Worm (Caenorhabditis elegans): Measurements from ENCODE around the gene dnc-2.

Gene dnc-2

ce11 chrIII:5948986-5949385, 23.4 kb upstream of the dnc-2 start:
- TF ChIP-seq pha-4 (tag; optimal IDR thresholded peaks at IDR 0.05) (no peak), nfyb-1 (GFP tag; IDR thresholded peaks at IDR 0.05) (no peak), sdz-38 (tag; optimal IDR thresholded peaks at IDR 0.05) (no peak), pbrm-1 (GFP tag; IDR thresholded peaks at IDR 0.05) (no peak), ztf-3 (GFP tag; optimal IDR thresholded peaks at IDR 0.05) (no peak), ceh-91 (GFP tag; IDR thresholded peaks at IDR 0.05) (no peak), sea-2 (GFP tag; IDR thresholded peaks at IDR 0.05) (no peak), lag-1 (GFP tag; IDR thresholded peaks at IDR 0.05) (no peak), akir-1 (GFP tag; optimal IDR thresholded peaks at IDR 0.05) (no peak), ztf-26 (tag; optimal IDR thresholded peaks at IDR 0.05) (no peak), athp-1 (tag; optimal IDR thresholded peaks at IDR 0.05) (no peak), lin-54 (GFP tag; optimal IDR thresholded peaks at IDR 0.05) (no peak), xnd-1 (tag; optimal IDR thresholded peaks at IDR 0.05) (no peak)

ce11 chrIII:5948162-5948933, 22.8 kb upstream of the dnc-2 start, which contains the start of the genes F25B5.6 and F25B5.3:
F25B5.6 (minus strand) TSS chrIII:5948733.
F25B5.3 (plus strand) TSS chrIII:5948883.
- TF ChIP-seq efl-1 (GFP tag; optimal IDR thresholded peaks at IDR 0.05) (no peak), akir-1 (GFP tag; optimal IDR thresholded peaks at IDR 0.05) (no peak), Y53G8AR.9 (GFP tag; conservative IDR thresholded peaks at IDR 0.05) (0 out of 2 replicates have a peak, but pooled peaks have one; percentile 23), dox-1 (GFP tag; IDR thresholded peaks at IDR 0.05) (no peak), hlh-26 (GFP tag; conservative IDR thresholded peaks at IDR 0.05) (no peak), cebp-1 (GFP tag; IDR thresholded peaks at IDR 0.05) (no peak), cebp-1 (tag; optimal IDR thresholded peaks at IDR 0.05) (peak; percentile 18), D2030.7 (GFP tag; IDR thresholded peaks at IDR 0.05) (no peak), hmg-1.2 (GFP tag; IDR thresholded peaks at IDR 0.05) (no peak), mcd-1 (GFP tag; IDR thresholded peaks at IDR 0.05) (0 out of 2 replicates have a peak, but pooled peaks have one; percentile 14), nfya-2 (GFP tag; IDR thresholded peaks at IDR 0.05) (no peak), mel-28 (tag; optimal IDR thresholded peaks at IDR 0.05; ENCODE audit: borderline replicate concordance) (no peak), snpc-3.4 (tag; optimal IDR thresholded peaks at IDR 0.05) (no peak), F23B12.7 (tag; optimal IDR thresholded peaks at IDR 0.05; ENCODE audit: insufficient read depth) (peak; percentile 34), lin-35 (GFP tag; optimal IDR thresholded peaks at IDR 0.05) (no peak), nhr-80 (tag; optimal IDR thresholded peaks at IDR 0.05) (no peak), hlh-12 (tag; optimal IDR thresholded peaks at IDR 0.05) (no peak), ztf-22 (GFP tag; optimal IDR thresholded peaks at IDR 0.05) (no peak)

ce11 chrIII:5945865-5946264, 20.3 kb upstream of the dnc-2 start, which contains the start of gene F25B5.5:
F25B5.5 (minus strand) TSS chrIII:5946124.
- TF ChIP-seq ekl-4 (GFP tag; IDR thresholded peaks at IDR 0.05) (0 out of 2 replicates have a peak, but pooled peaks have one; percentile 45), lin-40 (tag; optimal IDR thresholded peaks at IDR 0.05) (no peak), cebp-1 (GFP tag; IDR thresholded peaks at IDR 0.05) (no peak), cebp-1 (tag; optimal IDR thresholded peaks at IDR 0.05) (peak; percentile 22), ceh-91 (GFP tag; IDR thresholded peaks at IDR 0.05) (no peak), ama-1 (optimal IDR thresholded peaks at IDR 0.05) (peak; percentile 53), ama-1 (GFP tag; optimal IDR thresholded peaks at IDR 0.05) (no peak), lin-35 (GFP tag; optimal IDR thresholded peaks at IDR 0.05) (peak in 1 of 3 experiments; percentile 32), madf-3 (GFP tag; IDR thresholded peaks at IDR 0.05) (0 out of 2 replicates have a peak, but pooled peaks have one; percentile 12), ceh-40 (GFP tag; IDR thresholded peaks at IDR 0.05) (no peak), sdz-38 (tag; optimal IDR thresholded peaks at IDR 0.05) (no peak), egl-44 (GFP tag; IDR thresholded peaks at IDR 0.05) (0 out of 2 replicates have a peak, but pooled peaks have one; percentile 27), lin-26 (GFP tag; IDR thresholded peaks at IDR 0.05) (0 out of 2 replicates have a peak, but pooled peaks have one; percentile 32), sptf-2 (GFP tag; optimal IDR thresholded peaks at IDR 0.05) (no peak), F49E8.2 (tag; optimal IDR thresholded peaks at IDR 0.05; ENCODE audit: insufficient read depth) (no peak)

Data from whole organism, young adult.